Fruit fly (Drosophila melanogaster) whole organism, embryonic: ENCODE data around the gene Atg14.

Source experiments
- Asciz ChIP-seq: fragments of 200-800 bp; sonication (Bioruptor generic); optimal IDR thresholded peaks from 2 replicates; lab custom pipeline; 2017; ENCODE audit warnings: missing biosample characterization, mild to moderate bottlenecking, missing genetic modification characterization, missing genetic modification reagents
- CG12219 ChIP-seq: fragments of 200-800 bp; sonication (Bioruptor generic); optimal IDR thresholded peaks from 3 replicates; lab custom pipeline; 2018; ENCODE audit warnings: missing biosample characterization, mild to moderate bottlenecking, missing genetic modification characterization
- CG12744 ChIP-seq: fragments of 200-800 bp; sonication (Bioruptor generic); optimal IDR thresholded peaks from 2 replicates; lab custom pipeline; 2016; ENCODE audit warnings: missing biosample characterization, missing genetic modification characterization
- CG13123 ChIP-seq: fragments of 200-800 bp; sonication (Bioruptor generic); optimal IDR thresholded peaks from 2 replicates; lab custom pipeline; 2016; ENCODE audit warnings: missing biosample characterization, missing genetic modification characterization
- CG14710 ChIP-seq: fragments of 200-800 bp; sonication (Bioruptor generic); optimal IDR thresholded peaks from 3 replicates; lab custom pipeline; 2019; ENCODE audit warnings: missing biosample characterization, mild to moderate bottlenecking, missing genetic modification characterization, moderate library complexity
- CG15011 ChIP-seq: fragments of 200-800 bp; sonication (Bioruptor generic); optimal IDR thresholded peaks from 3 replicates; lab custom pipeline; 2018; ENCODE audit warnings: missing biosample characterization, mild to moderate bottlenecking, missing genetic modification characterization
- CG18262 ChIP-seq: fragments of 200-800 bp; optimal IDR thresholded peaks from 3 replicates; lab custom pipeline; 2019; ENCODE audit warnings: missing biosample characterization, mild to moderate bottlenecking, missing genetic modification characterization, moderate library complexity
- CG18619 ChIP-seq: fragments of 200-800 bp; sonication (Bioruptor generic); optimal IDR thresholded peaks from 3 replicates; lab custom pipeline; 2017; ENCODE audit warnings: missing biosample characterization, mild to moderate bottlenecking, missing genetic modification characterization
- CG31224 ChIP-seq: fragments of 200-800 bp; sonication (Bioruptor generic); IDR thresholded peaks from 2 replicates; pipeline ENCODE4 v1.3.6; 2022; ENCODE audit warnings: missing biosample characterization, missing genetic modification characterization
- CG34376 ChIP-seq: fragments of 200-800 bp; sonication (Bioruptor generic); optimal IDR thresholded peaks from 2 replicates; lab custom pipeline; 2018; ENCODE audit warnings: missing biosample characterization, mild to moderate bottlenecking, missing genetic modification characterization
- CG3847 ChIP-seq: fragments of 200-800 bp; sonication (Bioruptor generic); IDR thresholded peaks from 2 replicates; pipeline ENCODE4 v1.3.6; 2022; ENCODE audit warnings: missing biosample characterization, missing genetic modification characterization
- CG42726 ChIP-seq: fragments of 200-800 bp; sonication (Bioruptor generic); IDR thresholded peaks from 2 replicates; pipeline ENCODE4 v1.3.6; 2022; ENCODE audit warnings: missing biosample characterization, missing genetic modification characterization; ENCODE audit not compliant: partially characterized antibody
- CG6254 ChIP-seq: fragments of 200-800 bp; sonication (Bioruptor generic); optimal IDR thresholded peaks from 3 replicates; lab custom pipeline; 2017; ENCODE audit warnings: mild to moderate bottlenecking, missing biosample characterization, missing genetic modification reagents, missing genetic modification characterization
- CG6689 ChIP-seq: fragments of 200-800 bp; sonication (Bioruptor generic); IDR thresholded peaks from 2 replicates; pipeline ENCODE4 v1.3.6; 2022; ENCODE audit warnings: missing biosample characterization, missing genetic modification characterization
- CG6813 ChIP-seq: fragments of 200-800 bp; sonication (Bioruptor generic); optimal IDR thresholded peaks from 2 replicates; lab custom pipeline; 2017; ENCODE audit warnings: missing biosample characterization, missing genetic modification characterization, mild to moderate bottlenecking, moderate library complexity, missing genetic modification reagents
- CG7372 ChIP-seq: fragments of 200-800 bp; sonication (Bioruptor generic); IDR thresholded peaks from 2 replicates; pipeline ENCODE4 v1.3.6; 2022; ENCODE audit warnings: missing biosample characterization, missing genetic modification characterization
- CG8281 ChIP-seq: fragments of 200-800 bp; sonication (Bioruptor generic); optimal IDR thresholded peaks from 2 replicates; lab custom pipeline; 2018; ENCODE audit warnings: missing biosample characterization, mild to moderate bottlenecking, missing genetic modification characterization, moderate library complexity
- CG9932 ChIP-seq: fragments of 200-800 bp; sonication (Bioruptor generic); IDR thresholded peaks from 2 replicates; pipeline ENCODE4 v1.3.6; 2022; ENCODE audit warnings: missing biosample characterization, missing genetic modification characterization
- Dp ChIP-seq: fragments of 200-800 bp; sonication (Bioruptor generic); optimal IDR thresholded peaks from 2 replicates; lab custom pipeline; 2018; ENCODE audit warnings: missing biosample characterization, mild to moderate bottlenecking, missing genetic modification characterization, moderate library complexity
- Fer3 ChIP-seq: fragments of 200-800 bp; sonication (Bioruptor generic); optimal IDR thresholded peaks from 2 replicates; lab custom pipeline; 2018; ENCODE audit warnings: missing biosample characterization, mild to moderate bottlenecking, missing genetic modification characterization, moderate library complexity
- Gsc ChIP-seq: fragments of 200-800 bp; sonication (Bioruptor generic); IDR thresholded peaks from 2 replicates; pipeline ENCODE4 v1.3.6; 2022; ENCODE audit warnings: missing biosample characterization, missing genetic modification characterization
- Gug ChIP-seq: fragments of 200-800 bp; sonication (Bioruptor generic); IDR thresholded peaks from 4 replicates; pipeline ENCODE4 v1.3.6; 2022; ENCODE audit warnings: missing biosample characterization, missing genetic modification characterization
- H15 ChIP-seq: fragments of 200-800 bp; sonication (Bioruptor generic); IDR thresholded peaks from 3 replicates; pipeline ENCODE4 v1.3.6; 2022; ENCODE audit warnings: missing biosample characterization, missing genetic modification characterization
- HHEX ChIP-seq: fragments of 200-800 bp; sonication (Bioruptor generic); optimal IDR thresholded peaks from 3 replicates; lab custom pipeline; 2017; ENCODE audit warnings: missing biosample characterization, mild to moderate bottlenecking, missing genetic modification characterization, missing genetic modification reagents
- Hmr ChIP-seq: fragments of 200-800 bp; sonication (Bioruptor generic); optimal IDR thresholded peaks from 3 replicates; lab custom pipeline; 2017; ENCODE audit warnings: mild to moderate bottlenecking, missing biosample characterization, missing genetic modification reagents, missing genetic modification characterization
- Hmx ChIP-seq: fragments of 200-800 bp; sonication (Bioruptor generic); optimal IDR thresholded peaks from 2 replicates; lab custom pipeline; 2016; ENCODE audit warnings: missing biosample characterization, missing genetic modification characterization
- Hr3 ChIP-seq: fragments of 200-800 bp; sonication (Bioruptor generic); optimal IDR thresholded peaks from 3 replicates; lab custom pipeline; 2016; ENCODE audit warnings: missing biosample characterization, missing genetic modification characterization
- Lpt ChIP-seq: fragments of >200 bp; optimal IDR thresholded peaks from 2 replicates; lab custom pipeline; 2018; ENCODE audit warnings: missing biosample characterization, missing genetic modification characterization
- MBD-R2 ChIP-seq: fragments of 200-800 bp; sonication (Bioruptor generic); IDR thresholded peaks from 2 replicates; pipeline ENCODE4 v1.3.6; 2022; ENCODE audit warnings: missing biosample characterization, missing genetic modification characterization
- NFAT ChIP-seq: fragments of 200-800 bp; sonication (Bioruptor generic); IDR thresholded peaks from 2 replicates; pipeline ENCODE4 v1.3.6; 2022; ENCODE audit warnings: missing biosample characterization, missing genetic modification characterization
- Nf-YB ChIP-seq: fragments of 200-800 bp; sonication (Bioruptor generic); optimal IDR thresholded peaks from 3 replicates; lab custom pipeline; 2019; ENCODE audit warnings: missing biosample characterization, mild to moderate bottlenecking, missing genetic modification characterization, moderate library complexity
- Oaz ChIP-seq: fragments of 200-800 bp; sonication (Bioruptor generic); IDR thresholded peaks from 2 replicates; pipeline ENCODE4 v1.3.6; 2022; ENCODE audit warnings: missing biosample characterization, missing genetic modification characterization
- PHDP ChIP-seq: fragments of 200-800 bp; sonication (Bioruptor generic); optimal IDR thresholded peaks from 3 replicates; lab custom pipeline; 2018; ENCODE audit warnings: missing biosample characterization, mild to moderate bottlenecking, missing genetic modification characterization, moderate library complexity
- Poxn ChIP-seq: fragments of 200-800 bp; sonication (Bioruptor generic); IDR thresholded peaks from 2 replicates; pipeline ENCODE4 v1.3.6; 2022; ENCODE audit warnings: missing biosample characterization, missing genetic modification characterization
- Sin3A ChIP-seq: fragments of >200 bp; optimal IDR thresholded peaks from 2 replicates; lab custom pipeline; 2018
- ase ChIP-seq: fragments of 200-800 bp; sonication (Bioruptor generic); IDR thresholded peaks from 3 replicates; pipeline ENCODE4 v1.3.6; 2022; ENCODE audit warnings: missing biosample characterization, missing genetic modification characterization
- br ChIP-seq: fragments of >200 bp; optimal IDR thresholded peaks from 2 replicates; lab custom pipeline; 2017
- cato ChIP-seq: fragments of 200-800 bp; sonication (Bioruptor generic); optimal IDR thresholded peaks from 2 replicates; lab custom pipeline; 2016; ENCODE audit warnings: missing biosample characterization, missing genetic modification characterization, borderline replicate concordance
- ci ChIP-seq: fragments of 200-800 bp; sonication (Bioruptor generic); IDR thresholded peaks from 3 replicates; pipeline ENCODE4 v1.3.6; 2022; ENCODE audit warnings: missing biosample characterization, missing genetic modification characterization
- exex ChIP-seq: fragments of 200-800 bp; sonication (Bioruptor generic); optimal IDR thresholded peaks from 4 replicates; lab custom pipeline; 2018; ENCODE audit warnings: missing biosample characterization, mild to moderate bottlenecking, missing genetic modification characterization, moderate library complexity
- fd96Cb ChIP-seq: fragments of 200-800 bp; sonication (Bioruptor generic); optimal IDR thresholded peaks from 2 replicates; lab custom pipeline; 2018; ENCODE audit warnings: missing biosample characterization, mild to moderate bottlenecking, missing genetic modification characterization, moderate library complexity
- gfzf ChIP-seq: fragments of 200-800 bp; sonication (Bioruptor generic); optimal IDR thresholded peaks from 2 replicates; lab custom pipeline; 2016; ENCODE audit warnings: missing biosample characterization, mild to moderate bottlenecking, missing genetic modification characterization, moderate library complexity
- hth ChIP-seq: fragments of >200 bp; optimal IDR thresholded peaks from 2 replicates; lab custom pipeline; 2017; ENCODE audit warnings: inconsistent platforms
- mam ChIP-seq: fragments of 200-800 bp; sonication (Bioruptor generic); optimal IDR thresholded peaks from 3 replicates; lab custom pipeline; 2016; ENCODE audit warnings: missing biosample characterization, missing genetic modification characterization
- nerfin-2 ChIP-seq: fragments of 200-800 bp; sonication (Bioruptor generic); IDR thresholded peaks from 2 replicates; pipeline ENCODE4 v1.3.6; 2022; ENCODE audit warnings: missing biosample characterization, missing genetic modification characterization; ENCODE audit not compliant: partially characterized antibody
- pho ChIP-seq: fragments of 200-800 bp; sonication (Bioruptor generic); optimal IDR thresholded peaks from 2 replicates; lab custom pipeline; 2016; ENCODE audit warnings: missing biosample characterization, missing genetic modification characterization
- pum ChIP-seq: fragments of 200-800 bp; sonication (Bioruptor generic); optimal IDR thresholded peaks from 2 replicates; lab custom pipeline; 2016; ENCODE audit warnings: missing biosample characterization, missing genetic modification characterization
- sd ChIP-seq: fragments of 200-800 bp; sonication (Bioruptor generic); optimal IDR thresholded peaks from 3 replicates; lab custom pipeline; 2018; ENCODE audit warnings: missing biosample characterization, mild to moderate bottlenecking, missing genetic modification characterization, moderate library complexity
- sna ChIP-seq: fragments of 200-800 bp; sonication (Bioruptor generic); IDR thresholded peaks from 2 replicates; pipeline ENCODE4 v1.3.6; 2022; ENCODE audit warnings: missing biosample characterization, missing genetic modification characterization; ENCODE audit not compliant: partially characterized antibody
- unpg ChIP-seq: fragments of 200-800 bp; sonication (Bioruptor generic); optimal IDR thresholded peaks from 3 replicates; lab custom pipeline; 2018; ENCODE audit warnings: missing biosample characterization, mild to moderate bottlenecking, missing genetic modification characterization, moderate library complexity
- vfl ChIP-seq: fragments of 200-800 bp; sonication (Bioruptor generic); optimal IDR thresholded peaks from 2 replicates; lab custom pipeline; 2016; ENCODE audit warnings: missing biosample characterization, missing genetic modification characterization

Atg14 gene

dm6 chr3R:29130902-29131621 lies 14.9 kb downstream of the Atg14 start, which contains the start of the genes dgt6 and Vha100-1 (continued):
- peak; percentile 84 for TF ChIP-seq gfzf
- TF ChIP-seq ci (GFP tag; lab: Robert Waterston, UW): no peak
- TF ChIP-seq cato (GFP tag; lab: Kevin White, UChicago): no peak
- no peak for TF ChIP-seq mam
- TF ChIP-seq ase: no peak
- TF ChIP-seq CG12744: no peak
- TF ChIP-seq Hmr: no peak
- TF ChIP-seq Poxn: no peak
- TF ChIP-seq Hr3 (GFP tag; lab: Kevin White, UChicago): no peak
- no peak for TF ChIP-seq nerfin-2 (GFP tag; lab: Robert Waterston, UW)
- no peak for TF ChIP-seq Gsc (GFP tag; lab: Robert Waterston, UW)
- no peak for TF ChIP-seq fd96Cb (tag; lab: Kevin White, UChicago)
- TF ChIP-seq Oaz: no peak
- no peak for TF ChIP-seq Lpt (GFP tag; lab: Kevin White, UChicago)
- TF ChIP-seq CG8281 (tag; lab: Kevin White, UChicago): no peak
- TF ChIP-seq CG3847 (GFP tag; lab: Robert Waterston, UW): 0 out of 2 replicates have a peak, but pooled peaks have one; percentile 41
- no peak for TF ChIP-seq pho
- no peak for TF ChIP-seq sd (tag; lab: Kevin White, UChicago)
- TF ChIP-seq CG6813: no peak
- peak; percentile 24 for TF ChIP-seq Sin3A (lab: Kevin White, UChicago)
- TF ChIP-seq CG6689 (GFP tag; lab: Robert Waterston, UW): no peak
- no peak for TF ChIP-seq HHEX (GFP tag; lab: Kevin White, UChicago)
- no peak for TF ChIP-seq CG31224 (GFP tag; lab: Robert Waterston, UW)
- no peak for TF ChIP-seq hth (lab: Kevin White, UChicago)
- TF ChIP-seq Asciz (GFP tag; lab: Kevin White, UChicago): no peak
- TF ChIP-seq CG15011: no peak
- TF ChIP-seq H15 (GFP tag; lab: Robert Waterston, UW): no peak
- peak; percentile 88 for TF ChIP-seq CG14710
- TF ChIP-seq CG7372 (GFP tag; lab: Robert Waterston, UW): no peak
- no peak for TF ChIP-seq unpg
- 0 out of 2 replicates have a peak, but pooled peaks have one; percentile 21 for TF ChIP-seq CG9932 (GFP tag; lab: Robert Waterston, UW)
- peak; percentile 6 for TF ChIP-seq Fer3 (tag; lab: Kevin White, UChicago)
- no peak for TF ChIP-seq Hmx (GFP tag; lab: Kevin White, UChicago)
- TF ChIP-seq MBD-R2: peak; percentile 65
- TF ChIP-seq sna: no peak
- TF ChIP-seq NFAT (GFP tag; lab: Robert Waterston, UW): no peak
- TF ChIP-seq vfl (GFP tag; lab: Kevin White, UChicago): no peak
- no peak for TF ChIP-seq pum (GFP tag; lab: Kevin White, UChicago)
- no peak for TF ChIP-seq Gug (GFP tag; lab: Robert Waterston, UW)
- no peak for TF ChIP-seq br (lab: Kevin White, UChicago)
- TF ChIP-seq CG6254 (GFP tag; lab: Kevin White, UChicago): no peak
- no peak for TF ChIP-seq CG18262
- no peak for TF ChIP-seq CG18619 (GFP tag; lab: Kevin White, UChicago)
- TF ChIP-seq exex (tag; lab: Kevin White, UChicago): peak; percentile 4
- TF ChIP-seq Nf-YB (GFP tag; lab: Kevin White, UChicago): no peak
- TF ChIP-seq Dp (GFP tag; lab: Kevin White, UChicago): peak; percentile 74
- TF ChIP-seq CG42726 (GFP tag; lab: Robert Waterston, UW): no peak
- TF ChIP-seq CG34376: no peak
- TF ChIP-seq CG13123: no peak
- no peak for TF ChIP-seq PHDP
- TF ChIP-seq CG12219: no peak
